Fruit fly (Drosophila melanogaster) Kc167 (cell line): ENCODE measurements around the gene enc.

ENCODE experiments used
- Myc ChIP-seq: fragments of >200 bp; optimal IDR thresholded peaks from 2 replicates; lab custom pipeline; 2017; ENCODE audit warnings: missing external identifiers
- Sin3A ChIP-seq: fragments of >200 bp; optimal IDR thresholded peaks from 2 replicates; lab custom pipeline; 2018; ENCODE audit warnings: missing external identifiers
- h ChIP-seq: fragments of >200 bp; optimal IDR thresholded peaks from 3 replicates; lab custom pipeline; 2018; ENCODE audit warnings: missing external identifiers
- insv ChIP-seq: fragments of >200 bp; optimal IDR thresholded peaks from 3 replicates; lab custom pipeline; 2018; ENCODE audit warnings: missing external identifiers
- psq ChIP-seq: fragments of >200 bp; optimal IDR thresholded peaks from 2 replicates; lab custom pipeline; 2017; ENCODE audit warnings: missing external identifiers
- ttk ChIP-seq: sonication (Bioruptor generic); optimal IDR thresholded peaks from 2 replicates; lab custom pipeline; 2017; ENCODE audit warnings: missing external identifiers

The enc gene

DNA sequence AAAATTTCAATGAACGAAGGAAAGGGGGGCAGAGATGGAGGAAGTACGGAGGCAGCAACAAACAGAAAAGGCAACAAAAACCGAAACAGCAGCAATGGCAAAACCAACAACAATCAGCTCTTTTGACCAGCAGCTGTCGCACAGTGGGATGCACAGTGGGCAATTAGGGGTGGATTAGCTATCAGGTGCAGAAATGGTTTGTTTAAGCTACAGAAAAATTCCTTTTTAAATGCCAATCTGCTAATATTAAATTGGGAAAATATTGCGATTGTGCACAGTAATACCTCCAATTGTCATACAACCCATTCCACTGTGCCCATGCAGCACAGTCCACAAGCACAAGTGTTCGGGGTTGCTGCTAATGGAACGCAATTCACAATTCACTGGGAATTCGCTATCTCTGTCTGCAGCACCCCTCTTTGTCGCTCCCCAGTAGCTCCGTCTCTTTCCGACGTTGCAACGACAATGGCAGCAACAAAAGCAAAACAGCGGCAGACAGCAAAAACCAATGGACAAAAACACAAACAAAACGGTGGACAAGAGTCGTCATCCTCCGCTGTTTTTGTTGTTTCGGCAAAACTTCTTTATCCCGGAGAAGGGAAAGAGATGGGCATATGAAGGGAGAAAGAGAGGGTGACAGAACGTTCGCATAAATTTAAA, 33.3 kb upstream of the enc start:
- TF ChIP-seq psq (lab: Kevin White, UChicago) (no peak), Myc (lab: Kevin White, UChicago) (no peak), Sin3A (no peak)

DNA sequence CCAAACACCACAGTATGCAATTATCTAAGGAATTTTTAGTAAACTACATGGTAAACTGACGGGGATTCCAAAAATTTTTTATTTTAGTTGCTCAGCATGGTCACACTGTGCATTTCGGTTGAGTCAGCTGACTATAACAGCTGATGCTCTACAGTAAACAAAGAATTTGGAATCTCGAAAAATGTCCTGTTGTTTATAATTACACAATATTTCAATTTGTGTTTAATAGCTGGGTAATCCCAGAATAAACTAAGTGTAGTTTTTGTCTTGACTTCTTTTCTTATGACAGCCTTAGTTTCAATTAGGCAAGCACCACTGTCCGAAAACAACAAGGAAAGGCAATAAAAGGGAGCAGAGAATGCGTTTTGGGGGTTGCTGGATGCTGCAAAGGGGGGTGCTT, 32.8 kb upstream of the enc start:
- TF ChIP-seq ttk (lab: Kevin White, UChicago) = no peak
- no peak for TF ChIP-seq psq (lab: Kevin White, UChicago)
- TF ChIP-seq Sin3A = no peak
- no peak for TF ChIP-seq h
- TF ChIP-seq Myc (lab: Kevin White, UChicago) = no peak
- TF ChIP-seq insv (lab: Kevin White, UChicago) = no peak

DNA sequence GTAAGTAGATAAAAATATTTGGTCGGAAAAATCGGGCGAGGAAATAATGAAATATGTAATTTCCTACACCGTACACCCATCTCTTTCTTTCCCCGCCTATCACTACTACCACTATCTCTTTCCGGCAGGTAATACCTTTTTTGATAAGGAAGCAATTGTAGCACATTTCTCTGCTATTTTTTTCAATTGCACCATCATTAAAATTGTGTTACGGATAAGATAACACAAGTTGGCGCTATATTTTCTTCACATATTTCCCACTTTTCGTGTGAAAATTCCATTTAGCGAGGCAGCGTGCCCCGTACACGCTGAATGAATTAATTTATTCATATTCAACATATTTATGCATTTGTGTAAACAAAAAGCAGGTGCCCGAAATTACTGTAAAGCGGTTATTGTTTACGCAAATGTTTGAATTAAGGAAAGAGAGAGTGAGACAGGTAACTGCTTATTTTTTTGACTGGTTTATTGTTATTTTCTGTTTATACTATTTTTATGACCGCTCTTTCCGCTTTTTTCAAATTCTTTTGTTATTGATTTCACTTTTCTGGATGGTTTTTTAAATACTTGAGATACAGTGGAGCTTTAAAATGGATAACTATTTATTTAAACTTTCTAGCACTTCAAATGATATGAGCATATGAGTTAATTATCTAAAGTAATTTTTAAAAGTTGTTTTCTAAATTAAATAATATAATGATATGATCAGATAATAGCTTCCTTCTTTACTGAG, 32.0 kb upstream of the enc start:
- no peak for TF ChIP-seq h
- TF ChIP-seq Myc (lab: Kevin White, UChicago) = no peak
- TF ChIP-seq Sin3A = no peak
- TF ChIP-seq insv (lab: Kevin White, UChicago) = no peak
- no peak for TF ChIP-seq ttk (lab: Kevin White, UChicago)
- TF ChIP-seq psq (lab: Kevin White, UChicago) = no peak

DNA sequence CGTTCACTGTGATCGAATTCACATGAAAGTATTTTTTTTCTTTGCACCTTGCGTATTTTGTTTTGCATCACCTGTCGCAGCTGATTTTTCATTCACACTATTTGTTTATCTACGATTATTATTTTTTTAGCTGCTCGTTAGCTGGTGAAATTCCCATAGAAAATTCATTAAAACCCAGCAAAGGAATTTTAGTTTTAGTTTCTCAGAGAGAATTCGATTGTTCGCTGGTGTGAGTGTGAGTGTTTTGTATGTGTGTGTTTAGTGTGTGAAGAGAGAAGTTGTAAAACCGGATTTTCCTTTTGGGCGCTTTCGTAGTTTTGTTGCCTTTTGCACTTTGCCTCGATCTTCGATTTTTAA, 31.4 kb upstream of the enc start:
- no peak for TF ChIP-seq psq (lab: Kevin White, UChicago)
- no peak for TF ChIP-seq Sin3A
- TF ChIP-seq ttk (lab: Kevin White, UChicago) = no peak
- no peak for TF ChIP-seq h
- TF ChIP-seq Myc (lab: Kevin White, UChicago) = no peak
- no peak for TF ChIP-seq insv (lab: Kevin White, UChicago)

DNA sequence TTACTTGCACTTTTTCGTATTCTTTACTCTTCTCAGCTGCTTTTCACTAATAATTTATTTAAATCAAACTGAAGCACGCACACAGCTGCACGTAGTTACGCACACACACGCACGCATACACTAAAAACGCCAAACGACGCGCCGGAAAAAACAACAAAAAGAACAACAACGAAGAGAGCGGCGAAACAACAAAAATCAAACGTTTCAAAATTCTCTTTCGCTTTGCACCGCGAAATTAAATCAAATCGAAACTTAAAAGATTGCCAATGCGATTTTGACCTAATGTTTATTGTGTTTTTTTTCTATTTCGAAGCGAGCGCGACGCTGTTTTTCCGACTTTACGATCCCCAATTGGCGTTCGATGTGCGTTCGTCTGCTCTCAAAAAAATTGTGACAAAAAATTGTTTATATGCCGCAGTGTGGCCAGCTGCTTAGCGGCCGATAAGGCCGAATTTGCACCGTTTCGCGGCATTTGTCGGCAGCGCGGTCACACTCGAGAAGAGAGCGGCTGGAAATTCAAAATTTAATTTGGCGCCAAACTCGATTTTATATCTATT, 30.8 kb upstream of the enc start:
- TF ChIP-seq psq (lab: Kevin White, UChicago) (no peak), Sin3A (no peak), insv (lab: Kevin White, UChicago) (no peak), ttk (lab: Kevin White, UChicago) (no peak), Myc (lab: Kevin White, UChicago) (no peak), h (no peak)

DNA sequence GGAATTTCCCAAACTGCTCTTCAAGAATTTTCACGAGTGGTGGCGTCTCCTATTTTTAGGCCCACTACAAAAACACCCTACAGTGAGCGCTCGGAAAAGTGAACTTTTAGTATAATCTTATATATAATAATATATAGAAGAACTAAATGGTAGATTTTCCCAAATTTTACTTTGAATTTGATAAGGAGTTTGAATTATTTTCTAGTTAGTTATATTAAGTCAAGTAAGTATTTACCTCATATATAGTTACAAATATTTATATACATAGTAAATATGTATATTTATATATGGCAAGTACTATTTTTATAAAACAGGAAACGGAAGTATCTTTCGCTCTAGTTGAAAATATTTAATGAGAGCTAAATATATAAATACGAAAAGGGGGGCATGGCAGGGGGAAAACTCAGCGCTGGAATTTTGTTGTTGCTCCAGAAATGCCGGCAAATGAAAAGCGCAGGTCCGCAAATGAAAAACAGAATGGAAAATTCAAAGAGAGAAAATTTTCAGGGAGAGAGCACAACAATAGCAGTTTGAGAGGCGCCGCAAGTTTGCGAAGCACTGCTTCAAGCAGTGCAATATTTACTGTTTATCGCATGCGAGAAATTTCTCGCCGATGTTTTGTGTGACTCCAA, 29.6 kb upstream of the enc start:
- TF ChIP-seq Myc (lab: Kevin White, UChicago) = no peak
- TF ChIP-seq psq (lab: Kevin White, UChicago) = no peak
- TF ChIP-seq h = no peak
- no peak for TF ChIP-seq Sin3A
- TF ChIP-seq ttk (lab: Kevin White, UChicago) = no peak
- no peak for TF ChIP-seq insv (lab: Kevin White, UChicago)

DNA sequence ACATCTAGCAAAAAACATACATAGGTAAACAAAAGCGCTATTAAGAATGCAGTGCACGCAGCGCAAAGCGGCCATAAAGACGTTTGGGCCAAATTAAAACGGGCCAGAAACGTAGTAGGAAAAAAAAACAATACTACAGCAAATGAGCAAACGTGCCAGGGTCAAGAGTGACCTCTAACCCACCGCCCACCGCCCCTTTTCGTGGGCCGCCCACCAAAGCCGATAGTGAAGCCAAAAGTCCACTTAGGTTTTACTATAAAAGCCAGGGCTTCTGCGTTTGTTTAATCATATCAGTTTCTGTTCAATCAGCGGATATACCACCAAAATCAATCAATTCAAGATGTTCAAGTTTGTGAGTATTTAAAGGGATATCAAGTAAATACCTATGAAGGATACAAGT, 28.0 kb upstream of the enc start, which contains the start of gene CG32266:
CG32266 (plus strand) TSS at position 301 of the 400 bp plus-strand sequence.
- no peak for TF ChIP-seq Myc (lab: Kevin White, UChicago)
- no peak for TF ChIP-seq Sin3A
- TF ChIP-seq insv (lab: Kevin White, UChicago) = no peak
- no peak for TF ChIP-seq h
- no peak for TF ChIP-seq psq (lab: Kevin White, UChicago)
- no peak for TF ChIP-seq ttk (lab: Kevin White, UChicago)

DNA sequence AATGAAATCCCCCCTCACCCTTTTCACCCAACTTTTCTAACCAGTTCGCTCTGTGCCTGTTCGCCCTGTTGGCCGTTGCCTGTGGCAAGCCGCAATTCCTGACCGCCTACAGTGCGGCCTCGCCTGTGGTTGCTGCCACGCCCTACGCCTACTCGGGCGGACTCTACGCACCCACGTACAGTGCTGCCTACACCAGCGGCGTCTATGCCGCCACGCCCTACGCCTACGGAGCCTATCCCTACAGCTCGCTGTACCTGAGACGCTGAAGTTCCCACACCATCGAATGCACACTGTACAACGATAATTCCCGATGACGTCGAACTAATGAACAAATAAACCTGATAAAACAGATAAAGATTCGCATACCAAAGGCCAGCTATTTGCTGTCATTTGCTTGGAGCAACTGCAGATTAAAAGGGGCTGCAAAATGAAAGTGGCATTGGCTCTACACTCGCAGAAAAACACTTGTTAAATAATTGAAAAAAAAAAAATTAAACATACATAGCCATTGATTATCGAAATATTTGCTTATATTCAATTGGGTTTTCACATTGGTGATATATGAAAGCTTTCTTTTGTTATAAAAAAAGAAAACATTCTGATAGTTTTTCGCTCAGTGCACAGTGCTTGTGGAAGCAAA, 27.3 kb upstream of the enc start:
- TF ChIP-seq h (no peak), Myc (lab: Kevin White, UChicago) (no peak), Sin3A (no peak), insv (lab: Kevin White, UChicago) (no peak), ttk (lab: Kevin White, UChicago) (no peak), psq (lab: Kevin White, UChicago) (no peak)

DNA sequence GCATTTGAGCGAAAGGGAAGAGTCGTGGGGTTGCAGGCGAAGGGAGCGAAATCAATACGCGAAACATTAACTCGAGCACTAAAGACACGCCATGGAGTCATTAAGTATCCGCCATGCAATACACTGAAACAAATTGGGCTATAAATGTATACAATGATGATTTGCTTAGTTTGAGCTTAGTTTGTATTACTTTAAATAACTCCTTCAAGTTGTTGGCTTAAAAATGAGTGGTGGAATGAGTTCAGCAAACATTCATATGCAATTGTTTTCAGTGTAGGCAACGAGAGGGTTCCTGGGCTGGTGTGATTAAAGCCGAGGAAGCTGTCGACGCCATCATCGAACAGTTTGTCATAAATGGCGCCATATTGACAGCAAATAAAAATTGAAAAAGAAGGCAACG, 20.8 kb upstream of the enc start:
- TF ChIP-seq Sin3A = no peak

DNA sequence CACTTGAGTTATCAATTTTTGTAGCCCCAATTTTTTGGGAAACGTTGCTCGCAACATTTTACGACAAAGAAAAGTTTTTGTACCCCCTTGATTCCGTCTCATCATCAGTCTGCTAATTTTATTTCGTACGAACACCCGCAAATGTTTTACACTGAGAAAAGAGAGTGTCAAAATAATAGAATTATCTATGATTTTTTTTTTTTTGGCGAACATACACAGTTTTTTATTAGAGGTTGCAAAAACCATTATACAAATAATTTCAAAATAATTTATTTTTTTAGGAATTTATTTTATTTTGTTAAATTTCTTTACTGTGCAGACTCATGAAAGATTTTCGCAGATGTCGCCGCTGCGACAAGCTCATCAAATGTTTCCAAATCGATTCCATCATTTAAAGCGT, 20.0 kb upstream of the enc start:
- no peak for TF ChIP-seq psq (lab: Kevin White, UChicago)
- no peak for TF ChIP-seq Myc (lab: Kevin White, UChicago)
- no peak for TF ChIP-seq ttk (lab: Kevin White, UChicago)
- no peak for TF ChIP-seq Sin3A
- no peak for TF ChIP-seq h
- TF ChIP-seq insv (lab: Kevin White, UChicago) = no peak

DNA sequence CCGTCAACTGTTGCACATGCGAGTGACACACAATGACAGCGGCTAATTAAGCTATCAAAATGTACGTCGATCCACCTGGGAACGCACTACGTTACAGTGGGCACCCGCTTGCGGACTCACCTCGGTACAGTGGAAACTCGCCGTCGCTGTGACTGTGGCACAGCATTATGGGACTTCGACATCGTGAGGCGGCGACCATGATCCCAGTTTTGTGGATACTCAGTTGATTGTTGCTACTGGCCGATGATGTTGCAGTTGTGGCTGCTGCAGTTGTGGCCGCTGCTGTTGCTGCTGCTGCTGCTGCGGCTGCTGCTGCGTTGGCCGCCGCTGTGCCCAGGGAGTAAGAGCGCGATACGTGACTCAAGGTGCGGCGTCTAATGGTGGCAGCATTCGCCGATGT, 18.7 kb upstream of the enc start:
- TF ChIP-seq h (no peak), Sin3A (no peak), insv (lab: Kevin White, UChicago) (no peak), ttk (lab: Kevin White, UChicago) (no peak), psq (lab: Kevin White, UChicago) (no peak), Myc (lab: Kevin White, UChicago) (no peak)

DNA sequence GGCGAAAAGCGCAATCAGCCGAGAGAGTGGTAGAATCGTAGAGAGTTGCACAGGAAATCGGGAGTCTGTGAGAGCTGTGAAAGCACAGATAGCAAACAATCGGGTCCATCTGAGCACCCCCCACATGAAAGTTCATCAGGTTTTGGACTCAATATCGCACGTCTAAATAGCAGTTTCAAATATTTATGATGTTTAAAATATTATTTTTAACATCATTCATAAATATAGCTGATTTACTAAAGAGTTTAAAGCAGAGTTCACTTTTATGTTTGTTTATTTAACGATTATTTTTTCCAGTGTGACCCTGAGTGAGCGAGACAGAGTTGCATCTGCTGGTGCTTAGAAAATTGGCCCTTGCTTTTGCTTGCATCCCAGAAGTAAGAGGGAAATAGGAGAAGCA, 17.1 kb upstream of the enc start:
- no peak for TF ChIP-seq Sin3A
- TF ChIP-seq psq (lab: Kevin White, UChicago) = no peak
- no peak for TF ChIP-seq insv (lab: Kevin White, UChicago)
- no peak for TF ChIP-seq Myc (lab: Kevin White, UChicago)
- no peak for TF ChIP-seq ttk (lab: Kevin White, UChicago)
- no peak for TF ChIP-seq h
